Fruit fly (Drosophila melanogaster): ENCODE data around the gene CrebA.
A peak's percentile ranks its signal among the peaks of the same experiment; 100 is the strongest.

The CrebA gene

dm6 chr3L:15523806-15524346, 11.3 kb upstream of the CrebA start, which contains the start of gene CG7945 (continued):
- TF ChIP-seq NC2β (GFP tag; optimal IDR thresholded peaks at IDR 0.05): no peak
- TF ChIP-seq CG14014 (GFP tag; IDR thresholded peaks at IDR 0.05): no peak
- no peak for TF ChIP-seq CG2199 (GFP tag; IDR thresholded peaks at IDR 0.05)
- TF ChIP-seq ci (GFP tag; IDR thresholded peaks at IDR 0.05): no peak
- TF ChIP-seq CG15479 (GFP tag; optimal IDR thresholded peaks at IDR 0.05): no peak
- TF ChIP-seq Sry-δ (GFP tag; optimal IDR thresholded peaks at IDR 0.05): peak; percentile 60
- no peak for TF ChIP-seq HLH3B (GFP tag; IDR thresholded peaks at IDR 0.05)
- TF ChIP-seq Usf (GFP tag; optimal IDR thresholded peaks at IDR 0.05): no peak
- TF ChIP-seq emc (GFP tag; optimal IDR thresholded peaks at IDR 0.05): no peak
- TF ChIP-seq CG11093 (GFP tag; IDR thresholded peaks at IDR 0.05): no peak
- TF ChIP-seq gsb-n (tag; optimal IDR thresholded peaks at IDR 0.05): peak; percentile 70
- TF ChIP-seq hbn (GFP tag; IDR thresholded peaks at IDR 0.05; ENCODE audit: partially characterized antibody): peak; percentile 63
- TF ChIP-seq Dref (GFP tag; IDR thresholded peaks at IDR 0.05): peak; percentile 97
- TF ChIP-seq Chrac-16 (GFP tag; optimal IDR thresholded peaks at IDR 0.05): no peak
- TF ChIP-seq nmo (GFP tag; optimal IDR thresholded peaks at IDR 0.05): peak; percentile 23
- no peak for TF ChIP-seq shn (GFP tag; optimal IDR thresholded peaks at IDR 0.05)
- peak; percentile 59; the same call in 2 of the 3 replicates for TF ChIP-seq CG16813 (GFP tag; IDR thresholded peaks at IDR 0.05; ENCODE audit: partially characterized antibody)
- no peak for TF ChIP-seq NK7.1 (GFP tag; optimal IDR thresholded peaks at IDR 0.05)
- TF ChIP-seq CG2712 (tag; optimal IDR thresholded peaks at IDR 0.05): peak; percentile 29
- no peak for TF ChIP-seq gcm2 (GFP tag; optimal IDR thresholded peaks at IDR 0.05)
- TF ChIP-seq vnd (GFP tag; IDR thresholded peaks at IDR 0.05; ENCODE audit: partially characterized antibody): 0 out of 3 replicates have a peak, but pooled peaks have one; percentile 36
- TF ChIP-seq CG3163 (GFP tag; optimal IDR thresholded peaks at IDR 0.05): no peak

dm6 chr3L:15525153-15525552, 10.0 kb upstream of the CrebA start, which contains the start of gene CG33986:
Gene CG33986 (minus strand): TSS chr3L:15525253.
- no peak for TF ChIP-seq chif (GFP tag; optimal IDR thresholded peaks at IDR 0.05)
- TF ChIP-seq lov (optimal IDR thresholded peaks at IDR 0.05): no peak
- TF ChIP-seq lov (GFP tag; IDR thresholded peaks at IDR 0.05): no peak
- no peak for TF ChIP-seq CG13424 (tag; optimal IDR thresholded peaks at IDR 0.05)
- TF ChIP-seq Doc2 (GFP tag; IDR thresholded peaks at IDR 0.05): no peak
- TF ChIP-seq chn (GFP tag; optimal IDR thresholded peaks at IDR 0.05): no peak
- no peak for TF ChIP-seq Pdp1 (GFP tag; optimal IDR thresholded peaks at IDR 0.05)
- no peak for TF ChIP-seq CG9817 (tag; optimal IDR thresholded peaks at IDR 0.05)
- no peak for TF ChIP-seq CG17568 (GFP tag; optimal IDR thresholded peaks at IDR 0.05)
- no peak for TF ChIP-seq CG11695 (GFP tag; IDR thresholded peaks at IDR 0.05)
- no peak for TF ChIP-seq CG6689 (GFP tag; IDR thresholded peaks at IDR 0.05)
- no peak for TF ChIP-seq CG5245 (GFP tag; optimal IDR thresholded peaks at IDR 0.05)
- TF ChIP-seq tup (GFP tag; optimal IDR thresholded peaks at IDR 0.05): no peak
- TF ChIP-seq tin (GFP tag; optimal IDR thresholded peaks at IDR 0.05): no peak
- no peak for TF ChIP-seq CG8359 (GFP tag; optimal IDR thresholded peaks at IDR 0.05; ENCODE audit: borderline replicate concordance)
- no peak for TF ChIP-seq org-1 (GFP tag; optimal IDR thresholded peaks at IDR 0.05)

- TF ChIP-seq slbo (GFP tag; IDR thresholded peaks at IDR 0.05): no peak
- TF ChIP-seq D19A (tag; optimal IDR thresholded peaks at IDR 0.05): no peak
- no peak for TF ChIP-seq crp (GFP tag; optimal IDR thresholded peaks at IDR 0.05)
- TF ChIP-seq fd64A (GFP tag; optimal IDR thresholded peaks at IDR 0.05): no peak
- no peak for TF ChIP-seq CG13287 (GFP tag; IDR thresholded peaks at IDR 0.05; ENCODE audit: partially characterized antibody)
- TF ChIP-seq CG16813 (GFP tag; IDR thresholded peaks at IDR 0.05; ENCODE audit: partially characterized antibody): no peak
- TF ChIP-seq CG2889 (GFP tag; IDR thresholded peaks at IDR 0.05): no peak
- TF ChIP-seq CG31224 (GFP tag; IDR thresholded peaks at IDR 0.05): no peak
- no peak for TF ChIP-seq pb (GFP tag; optimal IDR thresholded peaks at IDR 0.05)
- no peak for TF ChIP-seq CG11695 (GFP tag; IDR thresholded peaks at IDR 0.05)
- no peak for TF ChIP-seq pum (GFP tag; optimal IDR thresholded peaks at IDR 0.05)
- no peak for TF ChIP-seq E2f1 (GFP tag; IDR thresholded peaks at IDR 0.05)
- no peak for TF ChIP-seq Lim3 (GFP tag; IDR thresholded peaks at IDR 0.05)
- no peak for TF ChIP-seq CG3163 (GFP tag; optimal IDR thresholded peaks at IDR 0.05)
- TF ChIP-seq CG7745 (tag; optimal IDR thresholded peaks at IDR 0.05): no peak
- TF ChIP-seq ase (GFP tag; IDR thresholded peaks at IDR 0.05): no peak
Measured at dm6 chr3L:15526712-15527111, 8.5 kb upstream of the CrebA start, which contains the start of gene CG33985. Gene CG33985 (minus strand): TSS chr3L:15526812.

Data from whole organism, embryonic.